Worm (Caenorhabditis elegans): ENCODE results near the gene Y47D3B.3.
A peak's percentile ranks its signal among the peaks of the same experiment; 100 is the strongest.

Y47D3B.3 gene

DNA sequence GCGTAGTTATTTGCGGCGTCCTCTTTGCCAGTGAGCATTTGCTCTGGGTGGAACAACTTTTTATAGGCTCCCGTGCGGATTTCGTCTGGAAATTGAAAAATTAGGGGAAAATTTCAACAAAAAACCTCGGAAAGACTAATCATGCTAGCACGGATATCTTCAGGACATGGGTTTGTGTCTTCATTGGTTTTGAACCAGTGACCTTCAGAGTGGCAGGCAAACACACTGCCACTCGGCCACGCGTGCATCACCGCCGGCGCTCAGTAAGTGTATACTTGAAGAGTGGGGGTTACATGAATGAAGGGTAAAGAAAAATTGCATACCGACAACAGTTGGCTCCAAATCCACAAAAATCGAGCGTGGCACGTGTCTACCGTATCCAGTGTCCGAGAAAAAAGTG, 26.4 kb upstream of the Y47D3B.3 start (continued):
- peak; percentile 27 for TF ChIP-seq F16B12.6 (tag; optimal IDR thresholded peaks at IDR 0.05)
- TF ChIP-seq unc-62 (GFP tag; optimal IDR thresholded peaks at IDR 0.05) = no peak
- peak; percentile 81 for TF ChIP-seq rnt-1 (tag; optimal IDR thresholded peaks at IDR 0.05)
- TF ChIP-seq fkh-4 (tag; optimal IDR thresholded peaks at IDR 0.05; ENCODE audit: borderline replicate concordance) = no peak
- peak; percentile 45 for TF ChIP-seq elt-2 (tag; optimal IDR thresholded peaks at IDR 0.05)
- no peak for TF ChIP-seq jun-1 (tag; optimal IDR thresholded peaks at IDR 0.05)
- TF ChIP-seq isw-1 (GFP tag; IDR thresholded peaks at IDR 0.05) = peak; percentile 42
- TF ChIP-seq nhr-76 (tag; optimal IDR thresholded peaks at IDR 0.05) = no peak
- no peak for TF ChIP-seq unc-30 (tag; optimal IDR thresholded peaks at IDR 0.05)
- TF ChIP-seq swsn-7 (tag; optimal IDR thresholded peaks at IDR 0.05) = peak; percentile 57
- no peak for TF ChIP-seq fkh-10 (GFP tag; optimal IDR thresholded peaks at IDR 0.05)
- TF ChIP-seq nhr-47 (tag; optimal IDR thresholded peaks at IDR 0.05) = peak; percentile 82
- no peak for TF ChIP-seq C04F5.9 (tag; optimal IDR thresholded peaks at IDR 0.05)
- no peak for TF ChIP-seq hlh-17 (GFP tag; optimal IDR thresholded peaks at IDR 0.05; ENCODE audit: borderline replicate concordance)
- peak; percentile 36 for TF ChIP-seq zip-4 (GFP tag; optimal IDR thresholded peaks at IDR 0.05)
- no peak for TF ChIP-seq C34B4.2 (tag; optimal IDR thresholded peaks at IDR 0.05)
- no peak for TF ChIP-seq nhr-11 (tag; optimal IDR thresholded peaks at IDR 0.05)
- no peak for TF ChIP-seq hpl-2 (GFP tag; optimal IDR thresholded peaks at IDR 0.05)
- peak; percentile 33 for TF ChIP-seq skn-1 (tag; optimal IDR thresholded peaks at IDR 0.05)
- TF ChIP-seq efl-1 (optimal IDR thresholded peaks at IDR 0.05) = peak; percentile 45 to 61
- TF ChIP-seq efl-1 (GFP tag; optimal IDR thresholded peaks at IDR 0.05 in 1 of 2) = peak; percentile 59 to 88
- peak in 1 of 2 experiments; percentile 53 for TF ChIP-seq ztf-11 (tag; optimal IDR thresholded peaks at IDR 0.05)
- TF ChIP-seq sox-4 (tag; optimal IDR thresholded peaks at IDR 0.05) = no peak
- TF ChIP-seq grh-1 (GFP tag; IDR thresholded peaks at IDR 0.05) = no peak
- TF ChIP-seq nhr-237 (tag; optimal IDR thresholded peaks at IDR 0.05) = no peak
- TF ChIP-seq lin-13 (GFP tag; optimal IDR thresholded peaks at IDR 0.05) = peak; percentile 69
- TF ChIP-seq ceh-82 (tag; optimal IDR thresholded peaks at IDR 0.05) = peak; percentile 41 to 82 (median 49)
- TF ChIP-seq xbp-1 (tag; optimal IDR thresholded peaks at IDR 0.05) = peak; percentile 62
- TF ChIP-seq efl-3 (GFP tag; optimal IDR thresholded peaks at IDR 0.05) = no peak
- peak; percentile 50 for TF ChIP-seq snpc-4 (tag; optimal IDR thresholded peaks at IDR 0.05)
- TF ChIP-seq pqm-1 (tag; optimal IDR thresholded peaks at IDR 0.05) = no peak
- peak; percentile 65 for TF ChIP-seq dsc-1 (tag; optimal IDR thresholded peaks at IDR 0.05)
- TF ChIP-seq unc-98 (GFP tag; IDR thresholded peaks at IDR 0.05) = 0 out of 2 replicates have a peak, but pooled peaks have one; percentile 20
- peak; percentile 42 to 64 for TF ChIP-seq lsy-2 (tag; optimal IDR thresholded peaks at IDR 0.05)
- TF ChIP-seq fkh-8 (tag; optimal IDR thresholded peaks at IDR 0.05) = peak; percentile 51
- TF ChIP-seq elt-3 (tag; optimal IDR thresholded peaks at IDR 0.05) = peak in 1 of 6 experiments; percentile 10
- peak; percentile 55 for TF ChIP-seq lin-14 (GFP tag; optimal IDR thresholded peaks at IDR 0.05)
- peak; percentile 65 for TF ChIP-seq nhr-20 (tag; optimal IDR thresholded peaks at IDR 0.05)
- peak; percentile 1 for TF ChIP-seq lin-39 (tag; optimal IDR thresholded peaks at IDR 0.05)
- peak; percentile 60 for TF ChIP-seq irx-1 (tag; optimal IDR thresholded peaks at IDR 0.05)
- TF ChIP-seq alr-1 (tag; optimal IDR thresholded peaks at IDR 0.05; ENCODE audit: borderline replicate concordance) = no peak
- TF ChIP-seq nhr-19 (GFP tag; conservative IDR thresholded peaks at IDR 0.05) = peak; percentile 69
- peak; percentile 34 for TF ChIP-seq nhr-77 (tag; optimal IDR thresholded peaks at IDR 0.05)
- TF ChIP-seq snu-23 (GFP tag; optimal IDR thresholded peaks at IDR 0.05) = peak; percentile 78
- no peak for TF ChIP-seq aly-2 (tag; optimal IDR thresholded peaks at IDR 0.05)
- TF ChIP-seq sup-37 (GFP tag; optimal IDR thresholded peaks at IDR 0.05) = no peak
- TF ChIP-seq sptf-1 (tag; optimal IDR thresholded peaks at IDR 0.05) = no peak
- TF ChIP-seq dpl-1 (GFP tag; optimal IDR thresholded peaks at IDR 0.05) = peak; percentile 8 to 62 (median 49)
- no peak for TF ChIP-seq ces-1 (GFP tag; optimal IDR thresholded peaks at IDR 0.05)
- TF ChIP-seq lin-35 (GFP tag; optimal IDR thresholded peaks at IDR 0.05) = peak; percentile 58 to 73
- no peak for TF ChIP-seq mef-2 (tag; optimal IDR thresholded peaks at IDR 0.05)
- peak; percentile 73 for TF ChIP-seq C16A3.4 (tag; optimal IDR thresholded peaks at IDR 0.05)
- TF ChIP-seq ztf-4 (tag; optimal IDR thresholded peaks at IDR 0.05) = no peak
- peak; percentile 46 for TF ChIP-seq unc-86 (tag; optimal IDR thresholded peaks at IDR 0.05)

Measured in whole organism, L1 larva.